Worm (Caenorhabditis elegans) whole organism, mixed stage, embryonic: Measurements from ENCODE around the gene F26F2.7.

ENCODE experiments used
- blmp-1 ChIP-seq: fragments of 150-350 bp; optimal IDR thresholded peaks from 2 replicates; lab custom pipeline; 2014; ENCODE audit warnings: missing biosample characterization, missing genetic modification characterization
- ces-1 ChIP-seq: fragments of 150-350 bp; optimal IDR thresholded peaks from 2 replicates; lab custom pipeline; 2014; ENCODE audit warnings: missing biosample characterization, missing genetic modification reagents, missing genetic modification characterization
- drap-1 ChIP-seq: fragments of 200-800 bp; sonication (Bioruptor generic); optimal IDR thresholded peaks from 3 replicates; lab custom pipeline; 2018; ENCODE audit warnings: mild to moderate bottlenecking, missing genetic modification characterization, missing compliant biosample characterization
- flh-1 ChIP-seq: fragments of 200-800 bp; sonication (Bioruptor generic); optimal IDR thresholded peaks from 2 replicates; lab custom pipeline; 2018; ENCODE audit warnings: mild to moderate bottlenecking, missing genetic modification characterization, moderate library complexity, missing compliant biosample characterization
- lin-13 ChIP-seq: fragments of 150-350 bp; optimal IDR thresholded peaks from 2 replicates; lab custom pipeline; 2014; ENCODE audit warnings: missing biosample characterization, missing genetic modification characterization
- lin-32 ChIP-seq: fragments of 200-800 bp; sonication (Bioruptor generic); optimal IDR thresholded peaks from 2 replicates; lab custom pipeline; 2018; ENCODE audit warnings: mild to moderate bottlenecking, missing genetic modification characterization, missing compliant biosample characterization
- mab-5 ChIP-seq: fragments of 150-350 bp; optimal IDR thresholded peaks from 2 replicates; lab custom pipeline; 2014; ENCODE audit warnings: missing biosample characterization, missing genetic modification characterization
- nhr-12 ChIP-seq: fragments of 150-350 bp; optimal IDR thresholded peaks from 2 replicates; lab custom pipeline; 2014; ENCODE audit warnings: missing biosample characterization, missing genetic modification characterization
- nhr-237 ChIP-seq: fragments of 150-350 bp; optimal IDR thresholded peaks from 2 replicates; lab custom pipeline; 2014; ENCODE audit warnings: missing biosample characterization, missing genetic modification characterization
- pha-4 ChIP-seq: fragments of 150-350 bp; optimal IDR thresholded peaks from 2 replicates; lab custom pipeline; 2018; ENCODE audit warnings: missing biosample characterization, missing genetic modification reagents, missing genetic modification characterization
- snpc-4 ChIP-seq: fragments of 150-350 bp; optimal IDR thresholded peaks from 2 replicates; lab custom pipeline; 2014; ENCODE audit warnings: missing biosample characterization, missing genetic modification characterization
- unc-62 ChIP-seq: fragments of 150-350 bp; optimal IDR thresholded peaks from 2 replicates; lab custom pipeline; 2014; ENCODE audit warnings: missing biosample characterization, missing genetic modification reagents, missing genetic modification characterization
- ztf-11 ChIP-seq: fragments of 150-350 bp; optimal IDR thresholded peaks from 2 replicates; lab custom pipeline; 2014; ENCODE audit warnings: missing biosample characterization, missing genetic modification characterization

- no peak for TF ChIP-seq ztf-11 (tag; lab: Kevin White, UChicago)
- no peak for TF ChIP-seq snpc-4 (tag; lab: Kevin White, UChicago)
- no peak for TF ChIP-seq blmp-1
- TF ChIP-seq nhr-12 (tag; lab: Kevin White, UChicago), result no peak
- TF ChIP-seq unc-62, result no peak
- no peak for TF ChIP-seq flh-1 (GFP tag; lab: Kevin White, UChicago)
- TF ChIP-seq lin-13 (tag; lab: Kevin White, UChicago), result no peak
- no peak for TF ChIP-seq ces-1 (GFP tag; lab: Kevin White, UChicago)
- no peak for TF ChIP-seq drap-1 (GFP tag; lab: Kevin White, UChicago)
- TF ChIP-seq lin-32 (GFP tag; lab: Kevin White, UChicago), result no peak
- no peak for TF ChIP-seq mab-5 (tag; lab: Kevin White, UChicago)
- TF ChIP-seq nhr-237 (tag; lab: Kevin White, UChicago), result no peak
- TF ChIP-seq pha-4 (tag; lab: Kevin White, UChicago), result no peak
Observed at ce11 chrV:20597076-20597475, 16.3 kb downstream of the F26F2.7 start, which contains the start of gene F46B3.1.
